Worm (Caenorhabditis elegans): Measurements from ENCODE around the gene mfsd-10.

- TF ChIP-seq elt-3 (tag; optimal IDR thresholded peaks at IDR 0.05) (no peak), nhr-28 (tag; optimal IDR thresholded peaks at IDR 0.05) (no peak), mep-1 (tag; optimal IDR thresholded peaks at IDR 0.05) (no peak), cnd-1 (tag; optimal IDR thresholded peaks at IDR 0.05) (no peak), snpc-4 (tag; optimal IDR thresholded peaks at IDR 0.05) (no peak), nhr-237 (tag; optimal IDR thresholded peaks at IDR 0.05) (no peak), zip-8 (tag; optimal IDR thresholded peaks at IDR 0.05) (no peak), lin-13 (tag; optimal IDR thresholded peaks at IDR 0.05) (no peak), pha-4 (tag; optimal IDR thresholded peaks at IDR 0.05) (no peak), unc-62 (GFP tag; optimal IDR thresholded peaks at IDR 0.05) (no peak), ztf-11 (tag; optimal IDR thresholded peaks at IDR 0.05) (no peak), lin-32 (GFP tag; optimal IDR thresholded peaks at IDR 0.05) (no peak), nhr-76 (tag; optimal IDR thresholded peaks at IDR 0.05) (no peak), elt-1 (tag; optimal IDR thresholded peaks at IDR 0.05; ENCODE audit: borderline replicate concordance, insufficient read depth) (no peak)
Measured at ce11 chrX:17368542-17368941, at the start of gene mfsd-10.

Data from whole organism, mixed stage, embryonic.